Fruit fly (Drosophila melanogaster) whole organism, embryonic: ENCODE measurements around the gene be.

ENCODE experiments used
- Abd-B ChIP-seq: fragments of 200-800 bp; sonication (Bioruptor generic); optimal IDR thresholded peaks from 2 replicates; lab custom pipeline; 2018; ENCODE audit warnings: missing biosample characterization, mild to moderate bottlenecking, missing genetic modification characterization, moderate library complexity
- CG11247 ChIP-seq: fragments of 200-800 bp; sonication (Bioruptor generic); IDR thresholded peaks from 2 replicates; pipeline ENCODE4 v1.3.6; 2022; ENCODE audit warnings: missing biosample characterization, missing genetic modification characterization
- CG11398 ChIP-seq: fragments of 200-800 bp; sonication (Bioruptor generic); optimal IDR thresholded peaks from 2 replicates; lab custom pipeline; 2016; ENCODE audit warnings: missing biosample characterization, missing genetic modification characterization
- CG11456 ChIP-seq: fragments of 200-800 bp; sonication (Bioruptor generic); IDR thresholded peaks from 3 replicates; pipeline ENCODE4 v1.3.6; 2022; ENCODE audit warnings: missing biosample characterization, missing genetic modification characterization
- CG11560 ChIP-seq: fragments of 200-800 bp; sonication (Bioruptor generic); IDR thresholded peaks from 3 replicates; pipeline ENCODE4 v1.3.6; 2022; ENCODE audit warnings: missing biosample characterization, missing genetic modification characterization
- CG12769 ChIP-seq: fragments of 200-800 bp; sonication (Bioruptor generic); optimal IDR thresholded peaks from 2 replicates; lab custom pipeline; 2019; ENCODE audit warnings: missing biosample characterization, mild to moderate bottlenecking, missing genetic modification characterization, moderate library complexity
- CG15073 ChIP-seq: fragments of 200-800 bp; sonication (Bioruptor generic); optimal IDR thresholded peaks from 2 replicates; lab custom pipeline; 2016; ENCODE audit warnings: missing biosample characterization, missing genetic modification characterization
- CG15696 ChIP-seq: fragments of 200-800 bp; sonication (Bioruptor generic); optimal IDR thresholded peaks from 2 replicates; lab custom pipeline; 2019; ENCODE audit warnings: missing biosample characterization, mild to moderate bottlenecking, missing genetic modification characterization, moderate library complexity
- CG17829 ChIP-seq: fragments of 200-800 bp; optimal IDR thresholded peaks from 2 replicates; lab custom pipeline; 2019; ENCODE audit warnings: missing biosample characterization, mild to moderate bottlenecking, missing genetic modification characterization, moderate library complexity
- CG18011 ChIP-seq: fragments of 200-800 bp; sonication (Bioruptor generic); optimal IDR thresholded peaks from 2 replicates; lab custom pipeline; 2017; ENCODE audit warnings: missing biosample characterization, missing genetic modification characterization, mild to moderate bottlenecking, moderate library complexity, missing genotype
- CG18262 ChIP-seq: fragments of 200-800 bp; optimal IDR thresholded peaks from 3 replicates; lab custom pipeline; 2019; ENCODE audit warnings: missing biosample characterization, mild to moderate bottlenecking, missing genetic modification characterization, moderate library complexity
- CG18619 ChIP-seq: fragments of 200-800 bp; sonication (Bioruptor generic); optimal IDR thresholded peaks from 3 replicates; lab custom pipeline; 2017; ENCODE audit warnings: missing biosample characterization, mild to moderate bottlenecking, missing genetic modification characterization
- CG2116 ChIP-seq: fragments of 200-800 bp; sonication (Bioruptor generic); optimal IDR thresholded peaks from 3 replicates; lab custom pipeline; 2018; ENCODE audit warnings: missing biosample characterization, mild to moderate bottlenecking, missing genetic modification characterization
- CG2202 ChIP-seq: fragments of 200-800 bp; sonication (Bioruptor generic); optimal IDR thresholded peaks from 2 replicates; lab custom pipeline; 2018; ENCODE audit warnings: missing biosample characterization, mild to moderate bottlenecking, missing genetic modification characterization
- CG32767 ChIP-seq: fragments of 200-800 bp; sonication (Bioruptor generic); IDR thresholded peaks from 2 replicates; pipeline ENCODE4 v1.3.6; 2022; ENCODE audit warnings: missing biosample characterization, missing genetic modification characterization
- CG3838 ChIP-seq: fragments of 200-800 bp; sonication (Bioruptor generic); optimal IDR thresholded peaks from 3 replicates; lab custom pipeline; 2016; ENCODE audit warnings: missing biosample characterization, missing genetic modification characterization
- CG4730 ChIP-seq: fragments of 200-800 bp; sonication (Bioruptor generic); IDR thresholded peaks from 2 replicates; pipeline ENCODE4 v1.3.6; 2022; ENCODE audit warnings: missing biosample characterization, missing genetic modification characterization
- CG6683 ChIP-seq: fragments of 200-800 bp; sonication (Bioruptor generic); optimal IDR thresholded peaks from 2 replicates; lab custom pipeline; 2017; ENCODE audit warnings: missing biosample characterization, mild to moderate bottlenecking, missing genetic modification characterization, missing genetic modification reagents
- CG8290 ChIP-seq, 3 experiments: fragments of 200-800 bp; sonication (Bioruptor generic); optimal IDR thresholded peaks; 2 replicates each; lab custom pipeline; 2016 to 2019; ENCODE audit warnings: missing biosample characterization in 3 of 3, missing genetic modification characterization in 3 of 3, mild to moderate bottlenecking in 2 of 3, moderate library complexity in 1 of 3
- Ets65A ChIP-seq: fragments of 200-800 bp; sonication (Bioruptor generic); peaks from one replicate; lab custom pipeline; 2016; ENCODE audit warnings: missing biosample characterization, missing genetic modification characterization
- HmgD ChIP-seq: fragments of 200-800 bp; sonication (Bioruptor generic); optimal IDR thresholded peaks from 3 replicates; lab custom pipeline; 2016; ENCODE audit warnings: missing biosample characterization, missing genetic modification characterization
- Lpt ChIP-seq: fragments of >200 bp; optimal IDR thresholded peaks from 2 replicates; lab custom pipeline; 2018; ENCODE audit warnings: missing biosample characterization, missing genetic modification characterization
- Mad ChIP-seq: fragments of 200-800 bp; sonication (Bioruptor generic); optimal IDR thresholded peaks from 2 replicates; lab custom pipeline; 2016; ENCODE audit warnings: missing biosample characterization, missing genetic modification characterization
- Med ChIP-seq: fragments of 200-800 bp; sonication (Bioruptor generic); peaks from one replicate; lab custom pipeline; 2016; ENCODE audit warnings: missing biosample characterization, missing genetic modification characterization, mild to moderate bottlenecking, inconsistent platforms, moderate library complexity
- Sox100B ChIP-seq: fragments of 200-800 bp; sonication (Bioruptor generic); optimal IDR thresholded peaks from 3 replicates; lab custom pipeline; 2018; ENCODE audit warnings: missing biosample characterization, mild to moderate bottlenecking, missing genetic modification characterization
- Xbp1 ChIP-seq: fragments of 200-800 bp; sonication (Bioruptor generic); optimal IDR thresholded peaks from 3 replicates; lab custom pipeline; 2016; ENCODE audit warnings: missing biosample characterization, mild to moderate bottlenecking, missing genetic modification characterization
- caup ChIP-seq: fragments of 200-800 bp; sonication (Bioruptor generic); optimal IDR thresholded peaks from 3 replicates; lab custom pipeline; 2017; ENCODE audit warnings: missing biosample characterization, mild to moderate bottlenecking, missing genetic modification characterization, moderate library complexity; ENCODE audit not compliant: severe bottlenecking
- ems ChIP-seq: fragments of 200-800 bp; sonication (Bioruptor generic); optimal IDR thresholded peaks from 3 replicates; lab custom pipeline; 2016; ENCODE audit warnings: missing biosample characterization, missing genetic modification characterization
- esg ChIP-seq: fragments of 200-800 bp; sonication (Bioruptor generic); conservative IDR thresholded peaks from 2 replicates; pipeline ENCODE4 v1.3.6; 2022; ENCODE audit warnings: missing biosample characterization, missing genetic modification characterization
- fd102C ChIP-seq: fragments of 200-800 bp; sonication (Bioruptor generic); optimal IDR thresholded peaks from 2 replicates; lab custom pipeline; 2018; ENCODE audit warnings: missing biosample characterization, mild to moderate bottlenecking, missing genetic modification characterization, moderate library complexity
- fu2 ChIP-seq: fragments of 200-800 bp; sonication (Bioruptor generic); optimal IDR thresholded peaks from 2 replicates; lab custom pipeline; 2016; ENCODE audit warnings: missing biosample characterization, missing genetic modification characterization
- gcm2 ChIP-seq: fragments of 200-800 bp; sonication (Bioruptor generic); optimal IDR thresholded peaks from 2 replicates; lab custom pipeline; 2016; ENCODE audit warnings: missing biosample characterization, missing genetic modification characterization
- gem ChIP-seq: fragments of 200-800 bp; sonication (Bioruptor generic); optimal IDR thresholded peaks from 2 replicates; lab custom pipeline; 2019; ENCODE audit warnings: missing biosample characterization, mild to moderate bottlenecking, missing genetic modification characterization, moderate library complexity
- ham ChIP-seq: fragments of 200-800 bp; sonication (Bioruptor generic); IDR thresholded peaks from 2 replicates; pipeline ENCODE4 v1.3.6; 2022; ENCODE audit warnings: missing biosample characterization, missing genetic modification characterization
- jumu ChIP-seq: fragments of 200-800 bp; sonication (Bioruptor generic); optimal IDR thresholded peaks from 3 replicates; lab custom pipeline; 2016; ENCODE audit warnings: missing biosample characterization, missing genetic modification characterization
- kay ChIP-seq: fragments of 200-800 bp; sonication (Bioruptor generic); optimal IDR thresholded peaks from 2 replicates; lab custom pipeline; 2016; ENCODE audit warnings: missing biosample characterization, missing genetic modification characterization
- lola ChIP-seq, 3 experiments: fragments of >200 bp in 2 of 3; fragments of 200-800 bp in 1 of 3; sonication (Bioruptor generic) in 1 of 3; optimal IDR thresholded peaks; 2 replicates each; lab custom pipeline; 2017 to 2019; ENCODE audit warnings: missing biosample characterization in 3 of 3, missing genetic modification characterization in 3 of 3, mild to moderate bottlenecking in 1 of 3, moderate library complexity in 1 of 3
- mam ChIP-seq: fragments of 200-800 bp; sonication (Bioruptor generic); optimal IDR thresholded peaks from 3 replicates; lab custom pipeline; 2016; ENCODE audit warnings: missing biosample characterization, missing genetic modification characterization
- nerfin-1 ChIP-seq: fragments of 200-800 bp; sonication (Bioruptor generic); optimal IDR thresholded peaks from 3 replicates; lab custom pipeline; 2019; ENCODE audit warnings: missing biosample characterization, mild to moderate bottlenecking, missing genetic modification characterization, moderate library complexity
- pfk ChIP-seq: fragments of 200-800 bp; sonication (Bioruptor generic); optimal IDR thresholded peaks from 2 replicates; lab custom pipeline; 2018; ENCODE audit warnings: missing biosample characterization, mild to moderate bottlenecking, missing genetic modification characterization, moderate library complexity
- pho ChIP-seq: fragments of 200-800 bp; sonication (Bioruptor generic); optimal IDR thresholded peaks from 2 replicates; lab custom pipeline; 2016; ENCODE audit warnings: missing biosample characterization, missing genetic modification characterization
- pros ChIP-seq: fragments of 200-800 bp; sonication (Bioruptor generic); optimal IDR thresholded peaks from 3 replicates; lab custom pipeline; 2019; ENCODE audit warnings: missing biosample characterization, mild to moderate bottlenecking, missing genetic modification characterization, moderate library complexity
- repo ChIP-seq: fragments of 200-800 bp; sonication (Bioruptor generic); optimal IDR thresholded peaks from 2 replicates; lab custom pipeline; 2016; ENCODE audit warnings: missing biosample characterization, missing genetic modification characterization
- sd ChIP-seq: fragments of 200-800 bp; sonication (Bioruptor generic); optimal IDR thresholded peaks from 3 replicates; lab custom pipeline; 2018; ENCODE audit warnings: missing biosample characterization, mild to moderate bottlenecking, missing genetic modification characterization, moderate library complexity
- seq ChIP-seq: fragments of 200-800 bp; sonication (Bioruptor generic); IDR thresholded peaks from 2 replicates; pipeline ENCODE4 v1.3.6; 2022; ENCODE audit warnings: missing biosample characterization, missing genetic modification characterization
- so ChIP-seq: fragments of 200-800 bp; sonication (Bioruptor generic); IDR thresholded peaks from 3 replicates; pipeline ENCODE4 v1.3.6; 2022; ENCODE audit warnings: missing biosample characterization, missing genetic modification characterization
- sob ChIP-seq: fragments of 200-800 bp; sonication (Bioruptor generic); IDR thresholded peaks from 2 replicates; pipeline ENCODE4 v1.3.6; 2022; ENCODE audit warnings: missing biosample characterization, missing genetic modification characterization
- stc ChIP-seq: fragments of 200-800 bp; sonication (Bioruptor generic); IDR thresholded peaks from 2 replicates; pipeline ENCODE4 v1.3.6; 2022; ENCODE audit warnings: missing biosample characterization, missing genetic modification characterization

The be gene

DNA sequence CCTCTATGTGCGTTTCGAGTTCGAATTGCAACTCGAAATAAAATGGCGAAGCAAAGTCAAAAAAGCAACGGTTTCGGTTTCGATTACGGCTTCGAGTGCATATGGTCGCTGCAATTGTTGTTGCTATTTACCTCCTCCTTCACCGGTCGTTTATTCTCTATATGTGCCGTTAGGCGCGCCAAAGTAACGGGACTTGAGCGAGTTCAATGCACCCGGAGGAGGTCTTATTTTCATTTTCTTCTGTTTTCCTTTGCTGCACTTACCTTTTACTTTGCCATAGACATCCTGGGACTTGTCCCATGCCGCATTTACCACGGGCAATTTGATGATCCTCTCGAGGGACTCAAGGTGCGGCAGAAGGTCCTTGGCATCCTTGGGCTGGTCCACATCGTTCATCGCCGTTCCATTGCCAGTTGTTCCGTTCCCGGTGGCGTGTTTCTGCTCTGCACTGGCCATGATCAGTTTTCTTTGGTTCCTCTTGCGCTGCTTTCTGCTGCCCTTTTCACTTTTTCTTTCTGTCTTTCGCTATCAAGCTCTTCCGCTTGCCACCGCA, 51.3 kb downstream of the be start:
- no peak for TF ChIP-seq CG17829 (tag; lab: Kevin White, UChicago)
- TF ChIP-seq stc (GFP tag; lab: Robert Waterston, UW), result no peak
- peak; percentile 84 for TF ChIP-seq pfk (GFP tag; lab: Kevin White, UChicago)

DNA sequence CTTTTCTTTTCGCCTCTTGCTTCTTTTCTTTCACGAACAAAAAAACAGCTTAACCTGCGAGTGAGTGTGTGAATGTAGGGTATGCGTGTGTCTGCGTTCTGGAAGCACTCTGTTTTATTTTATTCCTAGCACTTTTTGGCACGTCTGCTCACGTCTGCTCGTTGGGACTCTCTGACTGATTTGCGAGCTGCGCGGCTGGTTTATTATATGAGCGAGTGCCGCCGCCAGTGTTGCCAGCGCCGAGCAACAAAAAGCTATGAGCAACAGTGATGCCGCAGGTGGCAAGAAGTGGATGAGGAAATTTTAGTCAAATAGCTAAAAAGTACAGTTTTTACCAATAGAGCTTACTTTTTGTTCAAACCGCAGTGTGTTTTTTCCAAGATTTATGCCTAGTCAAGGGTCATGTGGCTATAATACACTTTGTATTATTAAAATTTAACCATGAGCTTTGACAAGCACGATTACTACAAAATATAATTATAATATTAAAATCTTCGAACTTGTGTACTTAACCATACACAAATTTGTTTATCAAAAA, 51.9 kb downstream of the be start, which contains the start of gene Lsd-2:
Gene Lsd-2, minus strand, starts transcription at position 183 of the 538 bp plus-strand sequence.
- TF ChIP-seq caup (GFP tag; lab: Kevin White, UChicago) (peak; percentile 47), esg (no peak), ham (no peak), CG32767 (no peak), repo (peak; percentile 9), CG11398 (no peak), CG8290 (GFP tag; optimal IDR thresholded peaks at IDR 0.05; lab: Kevin White, UChicago) (no peak), CG8290 (tag; optimal IDR thresholded peaks at IDR 0.05; lab: Kevin White, UChicago) (peak in 1 of 2 experiments; percentile 77), nerfin-1 (tag; lab: Kevin White, UChicago) (no peak), CG11456 (GFP tag; lab: Robert Waterston, UW) (no peak; the same call in 2 of the 3 replicates), CG4730 (no peak), CG15696 (tag; lab: Kevin White, UChicago) (peak; percentile 29), seq (GFP tag; lab: Robert Waterston, UW) (no peak), CG11247 (GFP tag; lab: Robert Waterston, UW) (0 out of 2 replicates have a peak, but pooled peaks have one; percentile 37), pros (GFP tag; lab: Kevin White, UChicago) (no peak), pho (GFP tag; lab: Kevin White, UChicago) (no peak), so (no peak), CG2116 (GFP tag; lab: Kevin White, UChicago) (no peak), CG18619 (GFP tag; lab: Kevin White, UChicago) (peak; percentile 24), gem (tag; lab: Kevin White, UChicago) (peak; percentile 38), CG6683 (GFP tag; lab: Kevin White, UChicago) (no peak), Xbp1 (GFP tag; lab: Kevin White, UChicago) (peak; percentile 33), sd (no peak), CG11560 (tag; lab: Robert Waterston, UW) (no peak), fd102C (GFP tag; lab: Kevin White, UChicago) (no peak), Sox100B (peak; percentile 63), CG18011 (GFP tag; lab: Kevin White, UChicago) (no peak), CG18262 (no peak), ems (GFP tag; lab: Kevin White, UChicago) (peak; percentile 37), HmgD (GFP tag; lab: Kevin White, UChicago) (peak; percentile 44), lola (GFP tag; optimal IDR thresholded peaks at IDR 0.05; lab: Kevin White, UChicago) (peak in 1 of 3 experiments; percentile 31), CG3838 (GFP tag; lab: Kevin White, UChicago) (no peak), Mad (GFP tag; lab: Kevin White, UChicago) (no peak), Med (GFP tag; lab: Kevin White, UChicago) (peak; percentile 86), Abd-B (GFP tag; lab: Kevin White, UChicago) (peak; percentile 4), Lpt (GFP tag; lab: Kevin White, UChicago) (no peak), mam (peak; percentile 27), sob (GFP tag; lab: Robert Waterston, UW) (0 out of 2 replicates have a peak, but pooled peaks have one; percentile 30), CG2202 (tag; lab: Kevin White, UChicago) (no peak), jumu (no peak), Ets65A (GFP tag; lab: Kevin White, UChicago) (peak; percentile 86), fu2 (GFP tag; lab: Kevin White, UChicago) (no peak), gcm2 (GFP tag; lab: Kevin White, UChicago) (no peak), CG12769 (tag; lab: Kevin White, UChicago) (peak; percentile 74), CG15073 (no peak), kay (no peak)
